Fruit fly (Drosophila melanogaster) whole organism, embryonic: ENCODE results near the gene msd1.

Experiments
- B-H2 ChIP-seq: fragments of 200-800 bp; sonication (Bioruptor generic); optimal IDR thresholded peaks from 2 replicates; lab custom pipeline; 2018; ENCODE audit warnings: missing biosample characterization, mild to moderate bottlenecking, missing genetic modification characterization
- CG10209 ChIP-seq: fragments of 200-800 bp; sonication (Bioruptor generic); optimal IDR thresholded peaks from 3 replicates; lab custom pipeline; 2017; ENCODE audit warnings: missing biosample characterization, mild to moderate bottlenecking, missing genetic modification characterization, missing genetic modification reagents
- CG13424 ChIP-seq: fragments of 200-800 bp; sonication (Bioruptor generic); optimal IDR thresholded peaks from 2 replicates; lab custom pipeline; 2019; ENCODE audit warnings: missing biosample characterization, mild to moderate bottlenecking, missing genetic modification characterization, moderate library complexity
- CG13624 ChIP-seq: fragments of 200-800 bp; sonication (Bioruptor generic); optimal IDR thresholded peaks from 2 replicates; lab custom pipeline; 2016; ENCODE audit warnings: missing biosample characterization, missing genetic modification characterization
- CG16813 ChIP-seq: fragments of 200-800 bp; sonication (Bioruptor generic); IDR thresholded peaks from 3 replicates; pipeline ENCODE4 v1.3.6; 2022; ENCODE audit warnings: missing biosample characterization, missing genetic modification characterization; ENCODE audit not compliant: partially characterized antibody
- CG30431 ChIP-seq: fragments of 200-800 bp; sonication (Bioruptor generic); optimal IDR thresholded peaks from 2 replicates; lab custom pipeline; 2017; ENCODE audit warnings: missing biosample characterization, missing genetic modification characterization
- CG31388 ChIP-seq: fragments of 200-800 bp; sonication (Bioruptor generic); optimal IDR thresholded peaks from 2 replicates; lab custom pipeline; 2016; ENCODE audit warnings: missing biosample characterization, missing genetic modification characterization
- CG33557 ChIP-seq: fragments of 200-800 bp; sonication (Bioruptor generic); optimal IDR thresholded peaks from 2 replicates; lab custom pipeline; 2019; ENCODE audit warnings: missing biosample characterization, mild to moderate bottlenecking, missing genetic modification characterization, moderate library complexity
- CG3995 ChIP-seq: fragments of 200-800 bp; sonication (Bioruptor generic); optimal IDR thresholded peaks from 3 replicates; lab custom pipeline; 2016; ENCODE audit warnings: missing biosample characterization, missing genetic modification characterization
- CG43689 ChIP-seq: fragments of 200-800 bp; sonication (Bioruptor generic); IDR thresholded peaks from 2 replicates; pipeline ENCODE4 v1.3.6; 2022; ENCODE audit warnings: missing biosample characterization, missing genetic modification characterization
- CG4730 ChIP-seq: fragments of 200-800 bp; sonication (Bioruptor generic); IDR thresholded peaks from 2 replicates; pipeline ENCODE4 v1.3.6; 2022; ENCODE audit warnings: missing biosample characterization, missing genetic modification characterization
- CG6791 ChIP-seq: fragments of 200-800 bp; sonication (Bioruptor generic); IDR thresholded peaks from 3 replicates; pipeline ENCODE4 v1.3.6; 2022; ENCODE audit warnings: missing biosample characterization, missing genetic modification characterization; ENCODE audit not compliant: partially characterized antibody
- CG7745 ChIP-seq: fragments of 200-800 bp; sonication (Bioruptor generic); optimal IDR thresholded peaks from 2 replicates; lab custom pipeline; 2018; ENCODE audit warnings: missing biosample characterization, mild to moderate bottlenecking, missing genetic modification characterization, moderate library complexity
- CG7987 ChIP-seq: fragments of 200-800 bp; sonication (Bioruptor generic); optimal IDR thresholded peaks from 2 replicates; lab custom pipeline; 2018; ENCODE audit warnings: missing biosample characterization, mild to moderate bottlenecking, missing genetic modification characterization, moderate library complexity
- CG8089 ChIP-seq: fragments of 200-800 bp; sonication (Bioruptor generic); optimal IDR thresholded peaks from 3 replicates; lab custom pipeline; 2016; ENCODE audit warnings: missing biosample characterization, missing genetic modification characterization
- CG9609 ChIP-seq: fragments of 200-800 bp; sonication (Bioruptor generic); optimal IDR thresholded peaks from 3 replicates; lab custom pipeline; 2016; ENCODE audit warnings: missing biosample characterization, missing genetic modification characterization
- CG9817 ChIP-seq: fragments of 200-800 bp; sonication (Bioruptor generic); optimal IDR thresholded peaks from 2 replicates; lab custom pipeline; 2018; ENCODE audit warnings: missing biosample characterization, mild to moderate bottlenecking, missing genetic modification characterization, moderate library complexity
- CoRest ChIP-seq: fragments of 200-800 bp; sonication (Bioruptor generic); optimal IDR thresholded peaks from 3 replicates; lab custom pipeline; 2018; ENCODE audit warnings: missing biosample characterization, mild to moderate bottlenecking, missing genetic modification characterization, moderate library complexity
- Ets97D ChIP-seq: fragments of 200-800 bp; sonication (Bioruptor generic); optimal IDR thresholded peaks from 3 replicates; lab custom pipeline; 2016; ENCODE audit warnings: missing biosample characterization, missing genetic modification characterization
- H15 ChIP-seq: fragments of 200-800 bp; sonication (Bioruptor generic); IDR thresholded peaks from 3 replicates; pipeline ENCODE4 v1.3.6; 2022; ENCODE audit warnings: missing biosample characterization, missing genetic modification characterization
- H2.0 ChIP-seq: fragments of 200-800 bp; sonication (Bioruptor generic); IDR thresholded peaks from 2 replicates; pipeline ENCODE4 v1.3.6; 2022; ENCODE audit warnings: missing biosample characterization, missing genetic modification characterization
- HLH54F ChIP-seq: fragments of 200-800 bp; sonication (Bioruptor generic); optimal IDR thresholded peaks from 3 replicates; lab custom pipeline; 2016; ENCODE audit warnings: missing biosample characterization, missing genetic modification characterization
- Hey ChIP-seq: fragments of 200-800 bp; sonication (Bioruptor generic); optimal IDR thresholded peaks from 3 replicates; lab custom pipeline; 2018; ENCODE audit warnings: missing biosample characterization, mild to moderate bottlenecking, missing genetic modification characterization
- HmgZ ChIP-seq: fragments of 200-800 bp; sonication (Bioruptor generic); optimal IDR thresholded peaks from 2 replicates; lab custom pipeline; 2018; ENCODE audit warnings: missing biosample characterization, mild to moderate bottlenecking, missing genetic modification characterization
- Kr ChIP-seq: fragments of 200-800 bp; sonication (Bioruptor generic); optimal IDR thresholded peaks from 2 replicates; lab custom pipeline; 2017; ENCODE audit warnings: missing biosample characterization, mild to moderate bottlenecking, missing genetic modification characterization
- Med ChIP-seq: fragments of 200-800 bp; sonication (Bioruptor generic); peaks from one replicate; lab custom pipeline; 2016; ENCODE audit warnings: missing biosample characterization, missing genetic modification characterization, mild to moderate bottlenecking, inconsistent platforms, moderate library complexity
- Nf-YC ChIP-seq: fragments of 200-800 bp; optimal IDR thresholded peaks from 3 replicates; lab custom pipeline; 2019; ENCODE audit warnings: missing biosample characterization, mild to moderate bottlenecking, missing genetic modification characterization, moderate library complexity
- Taf1 ChIP-seq: fragments of 200-800 bp; sonication (Bioruptor generic); IDR thresholded peaks from 2 replicates; pipeline ENCODE4 v1.3.6; 2022; ENCODE audit warnings: missing biosample characterization, missing genetic modification characterization
- Usf ChIP-seq: fragments of 200-800 bp; sonication (Bioruptor generic); optimal IDR thresholded peaks from 2 replicates; lab custom pipeline; 2017; ENCODE audit warnings: missing genotype, missing biosample characterization, missing genetic modification characterization
- abd-A ChIP-seq: fragments of 200-800 bp; sonication (Bioruptor generic); optimal IDR thresholded peaks from 3 replicates; lab custom pipeline; 2019; ENCODE audit warnings: missing biosample characterization, mild to moderate bottlenecking, missing genetic modification characterization, moderate library complexity
- bowl ChIP-seq: fragments of 200-800 bp; sonication (Bioruptor generic); IDR thresholded peaks from 2 replicates; pipeline ENCODE4 v1.3.6; 2022; ENCODE audit warnings: missing biosample characterization, missing genetic modification characterization
- cas ChIP-seq: fragments of 200-800 bp; sonication (Bioruptor generic); IDR thresholded peaks from 2 replicates; pipeline ENCODE4 v1.3.6; 2022; ENCODE audit warnings: missing biosample characterization, missing genetic modification characterization
- corto ChIP-seq: fragments of 200-800 bp; sonication (Bioruptor generic); optimal IDR thresholded peaks from 2 replicates; lab custom pipeline; 2016; ENCODE audit warnings: missing biosample characterization, mild to moderate bottlenecking, missing genetic modification characterization, moderate library complexity
- dati ChIP-seq: fragments of 200-800 bp; sonication (Bioruptor generic); IDR thresholded peaks from 2 replicates; pipeline ENCODE4 v1.3.6; 2022; ENCODE audit warnings: missing biosample characterization, missing genetic modification characterization
- fd96Cb ChIP-seq: fragments of 200-800 bp; sonication (Bioruptor generic); optimal IDR thresholded peaks from 2 replicates; lab custom pipeline; 2018; ENCODE audit warnings: missing biosample characterization, mild to moderate bottlenecking, missing genetic modification characterization, moderate library complexity
- gce ChIP-seq: fragments of 200-800 bp; sonication (Bioruptor generic); IDR thresholded peaks from 3 replicates; pipeline ENCODE4 v1.3.6; 2022; ENCODE audit warnings: missing biosample characterization, missing genetic modification characterization
- gcm ChIP-seq: fragments of 200-800 bp; sonication (Bioruptor generic); optimal IDR thresholded peaks from 2 replicates; lab custom pipeline; 2019; ENCODE audit warnings: missing biosample characterization, mild to moderate bottlenecking, missing genetic modification characterization, moderate library complexity
- grau ChIP-seq: fragments of 200-800 bp; optimal IDR thresholded peaks from 3 replicates; lab custom pipeline; 2019; ENCODE audit warnings: missing biosample characterization, mild to moderate bottlenecking, missing genetic modification characterization, moderate library complexity
- grn ChIP-seq: fragments of 200-800 bp; sonication (Bioruptor generic); optimal IDR thresholded peaks from 3 replicates; lab custom pipeline; 2017; ENCODE audit warnings: missing biosample characterization, missing genetic modification characterization
- hb ChIP-seq: fragments of 200-800 bp; sonication (Bioruptor generic); IDR thresholded peaks from 3 replicates; pipeline ENCODE4 v1.3.6; 2022; ENCODE audit warnings: missing biosample characterization, missing genetic modification characterization; ENCODE audit not compliant: partially characterized antibody
- hth ChIP-seq: fragments of >200 bp; optimal IDR thresholded peaks from 2 replicates; lab custom pipeline; 2017; ENCODE audit warnings: inconsistent platforms
- inv ChIP-seq: fragments of 200-800 bp; sonication (Bioruptor generic); IDR thresholded peaks from 2 replicates; pipeline ENCODE4 v1.3.6; 2022; ENCODE audit warnings: missing biosample characterization, missing genetic modification characterization; ENCODE audit not compliant: partially characterized antibody
- mam ChIP-seq: fragments of 200-800 bp; sonication (Bioruptor generic); optimal IDR thresholded peaks from 3 replicates; lab custom pipeline; 2016; ENCODE audit warnings: missing biosample characterization, missing genetic modification characterization
- nau ChIP-seq: fragments of 200-800 bp; sonication (Bioruptor generic); optimal IDR thresholded peaks from 3 replicates; lab custom pipeline; 2017; ENCODE audit warnings: missing biosample characterization, mild to moderate bottlenecking, missing genetic modification characterization, missing genetic modification reagents
- ranshi ChIP-seq: fragments of 200-800 bp; sonication (Bioruptor generic); IDR thresholded peaks from 2 replicates; pipeline ENCODE4 v1.3.6; 2022; ENCODE audit warnings: missing biosample characterization, missing genetic modification characterization
- ro ChIP-seq: fragments of 200-800 bp; sonication (Bioruptor generic); IDR thresholded peaks from 2 replicates; pipeline ENCODE4 v1.3.6; 2022; ENCODE audit warnings: missing biosample characterization, missing genetic modification characterization
- scrt ChIP-seq: fragments of 200-800 bp; sonication (Bioruptor generic); optimal IDR thresholded peaks from 2 replicates; lab custom pipeline; 2018; ENCODE audit warnings: missing biosample characterization, mild to moderate bottlenecking, missing genetic modification characterization, moderate library complexity
- sisA ChIP-seq: fragments of 200-800 bp; sonication (Bioruptor generic); IDR thresholded peaks from 2 replicates; pipeline ENCODE4 v1.3.6; 2022; ENCODE audit warnings: missing biosample characterization, missing genetic modification characterization
- tna ChIP-seq: fragments of 200-800 bp; sonication (Bioruptor generic); IDR thresholded peaks from 2 replicates; pipeline ENCODE4 v1.3.6; 2022; ENCODE audit warnings: missing biosample characterization, missing genetic modification characterization; ENCODE audit not compliant: partially characterized antibody
- trh ChIP-seq: fragments of 200-800 bp; sonication (Bioruptor generic); optimal IDR thresholded peaks from 2 replicates; lab custom pipeline; 2016; ENCODE audit warnings: missing biosample characterization, missing genetic modification characterization
- zfh1 ChIP-seq: fragments of 200-800 bp; sonication (Bioruptor generic); IDR thresholded peaks from 3 replicates; pipeline ENCODE4 v1.3.6; 2022; ENCODE audit warnings: missing biosample characterization, missing genetic modification characterization

The msd1 gene

DNA sequence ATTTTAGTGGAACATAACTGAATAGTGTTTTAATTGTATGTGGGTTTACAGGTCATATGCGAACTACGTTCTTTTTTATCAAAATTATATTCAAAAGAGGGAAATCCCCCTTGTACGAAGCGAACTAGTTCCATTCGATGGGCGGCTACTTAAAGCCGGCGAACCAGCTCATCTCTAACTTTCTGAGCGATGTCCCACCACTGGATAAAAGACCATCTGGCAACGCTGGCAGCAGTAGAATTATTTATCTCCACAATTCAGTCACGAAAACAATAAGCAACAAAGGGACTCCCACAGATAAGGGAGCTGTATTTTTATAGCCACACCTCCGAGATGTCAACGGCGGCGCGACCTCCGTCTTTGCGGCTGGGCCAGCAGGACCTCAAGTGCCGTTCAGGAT is 35.9 kb upstream of the msd1 start, which contains the start of gene Rabex-5 (continued):
- TF ChIP-seq B-H2 (GFP tag; lab: Kevin White, UChicago) (no peak), cas (no peak), Hey (tag; lab: Kevin White, UChicago) (no peak), fd96Cb (tag; lab: Kevin White, UChicago) (no peak), CG3995 (peak; percentile 61), H15 (0 out of 3 replicates have a peak, but pooled peaks have one; percentile 18), mam (GFP tag; lab: Kevin White, UChicago) (peak; percentile 54), Usf (GFP tag; lab: Kevin White, UChicago) (no peak), Med (GFP tag; lab: Kevin White, UChicago) (peak; percentile 85), HmgZ (tag; lab: Kevin White, UChicago) (peak; percentile 78), H2.0 (GFP tag; lab: Robert Waterston, UW) (no peak; the same call in 1 of the 2 replicates), bowl (GFP tag; lab: Robert Waterston, UW) (no peak), CG43689 (GFP tag; lab: Robert Waterston, UW) (no peak), CG8089 (no peak), sisA (GFP tag; lab: Robert Waterston, UW) (0 out of 2 replicates have a peak, but pooled peaks have one; percentile 13), abd-A (tag; lab: Kevin White, UChicago) (no peak), HLH54F (GFP tag; lab: Kevin White, UChicago) (peak; percentile 16), tna (GFP tag; lab: Robert Waterston, UW) (peak; percentile 74), CG16813 (GFP tag; lab: Robert Waterston, UW) (peak; percentile 80), CG4730 (no peak), hth (lab: Kevin White, UChicago) (no peak), Taf1 (no peak), hb (GFP tag; lab: Robert Waterston, UW) (peak; percentile 71; the same call in 2 of the 3 replicates), CG31388 (GFP tag; lab: Kevin White, UChicago) (no peak), trh (no peak), Nf-YC (no peak), CG7745 (tag; lab: Kevin White, UChicago) (no peak), CG13424 (tag; lab: Kevin White, UChicago) (peak; percentile 37), Kr (GFP tag; lab: Kevin White, UChicago) (no peak), corto (no peak), scrt (GFP tag; lab: Kevin White, UChicago) (no peak), ranshi (GFP tag; lab: Robert Waterston, UW) (no peak), gcm (GFP tag; lab: Kevin White, UChicago) (no peak), zfh1 (GFP tag; lab: Robert Waterston, UW) (peak; percentile 55; the same call in 1 of the 3 replicates), CG13624 (peak; percentile 43), CoRest (tag; lab: Kevin White, UChicago) (peak; percentile 94), Ets97D (GFP tag; lab: Kevin White, UChicago) (peak; percentile 63), ro (GFP tag; lab: Robert Waterston, UW) (no peak), grau (tag; lab: Kevin White, UChicago) (peak; percentile 36), CG10209 (GFP tag; lab: Kevin White, UChicago) (peak; percentile 2), CG6791 (GFP tag; lab: Robert Waterston, UW) (peak; percentile 90), CG7987 (GFP tag; lab: Kevin White, UChicago) (peak; percentile 45), CG9609 (GFP tag; lab: Kevin White, UChicago) (no peak), dati (GFP tag; lab: Robert Waterston, UW) (no peak), CG30431 (no peak), inv (GFP tag; lab: Robert Waterston, UW) (peak; percentile 82; the same call in 1 of the 2 replicates), nau (no peak), grn (GFP tag; lab: Kevin White, UChicago) (no peak), CG33557 (GFP tag; lab: Kevin White, UChicago) (no peak), CG9817 (tag; lab: Kevin White, UChicago) (no peak), gce (no peak)
